Fruit fly (Drosophila melanogaster) whole organism, embryonic: ENCODE data around the gene Cyp310a1.

Experiments used
- Awh ChIP-seq: fragments of 200-800 bp; sonication (Bioruptor generic); IDR thresholded peaks from 2 replicates; pipeline ENCODE4, ENCODE4 v1.3.6; 2022; ENCODE audit warnings: missing biosample characterization, missing genetic modification characterization
- C15 ChIP-seq: fragments of 200-800 bp; sonication (Bioruptor generic); IDR thresholded peaks from 3 replicates; pipeline ENCODE4 v1.3.6; 2022; ENCODE audit warnings: missing biosample characterization, missing genetic modification characterization
- CG10274 ChIP-seq: fragments of 200-800 bp; sonication (Bioruptor generic); optimal IDR thresholded peaks from 3 replicates; lab custom pipeline; 2017; ENCODE audit warnings: missing biosample characterization, mild to moderate bottlenecking, missing genetic modification characterization
- CG12236 ChIP-seq: fragments of 200-800 bp; sonication (Bioruptor generic); optimal IDR thresholded peaks from 2 replicates; lab custom pipeline; 2016; ENCODE audit warnings: missing biosample characterization, missing genetic modification characterization
- CG13296 ChIP-seq: fragments of 200-800 bp; sonication (Bioruptor generic); optimal IDR thresholded peaks from 3 replicates; lab custom pipeline; 2018; ENCODE audit warnings: missing biosample characterization, mild to moderate bottlenecking, missing genetic modification characterization
- CG13624 ChIP-seq: fragments of 200-800 bp; sonication (Bioruptor generic); optimal IDR thresholded peaks from 2 replicates; lab custom pipeline; 2016; ENCODE audit warnings: missing biosample characterization, missing genetic modification characterization
- CG14014 ChIP-seq: fragments of 200-800 bp; sonication (Bioruptor generic); IDR thresholded peaks from 2 replicates; pipeline ENCODE4 v1.3.6; 2022; ENCODE audit warnings: missing biosample characterization, missing genetic modification characterization
- CG14050 ChIP-seq: fragments of 200-800 bp; sonication (Bioruptor generic); IDR thresholded peaks from 3 replicates; pipeline ENCODE4 v1.3.6; 2022; ENCODE audit warnings: missing biosample characterization, missing genetic modification characterization
- CG14860 ChIP-seq: fragments of 200-800 bp; sonication (Bioruptor generic); IDR thresholded peaks from 3 replicates; pipeline ENCODE4 v1.3.6; 2022; ENCODE audit warnings: missing biosample characterization, missing genetic modification characterization; ENCODE audit not compliant: partially characterized antibody
- CG16779 ChIP-seq: fragments of 200-800 bp; sonication (Bioruptor generic); IDR thresholded peaks from 2 replicates; pipeline ENCODE4 v1.3.6; 2022; ENCODE audit warnings: missing biosample characterization, missing genetic modification characterization
- CG17359 ChIP-seq: fragments of 200-800 bp; sonication (Bioruptor generic); optimal IDR thresholded peaks from 3 replicates; lab custom pipeline; 2018; ENCODE audit warnings: missing biosample characterization, mild to moderate bottlenecking, missing genetic modification characterization, moderate library complexity
- CG2129 ChIP-seq: fragments of 200-800 bp; sonication (Bioruptor generic); IDR thresholded peaks from 2 replicates; pipeline ENCODE4 v1.3.6; 2022; ENCODE audit warnings: missing biosample characterization, missing genetic modification characterization; ENCODE audit not compliant: partially characterized antibody
- CG3065 ChIP-seq: fragments of 200-800 bp; sonication (Bioruptor generic); optimal IDR thresholded peaks from 2 replicates; lab custom pipeline; 2016; ENCODE audit warnings: missing biosample characterization, missing genetic modification characterization
- CG7372 ChIP-seq: fragments of 200-800 bp; sonication (Bioruptor generic); IDR thresholded peaks from 2 replicates; pipeline ENCODE4 v1.3.6; 2022; ENCODE audit warnings: missing biosample characterization, missing genetic modification characterization
- CG7556 ChIP-seq: fragments of 200-800 bp; sonication (Bioruptor generic); optimal IDR thresholded peaks from 2 replicates; lab custom pipeline; 2017; ENCODE audit warnings: missing biosample characterization, mild to moderate bottlenecking, missing genetic modification characterization
- CG8089 ChIP-seq: fragments of 200-800 bp; sonication (Bioruptor generic); optimal IDR thresholded peaks from 3 replicates; lab custom pipeline; 2016; ENCODE audit warnings: missing biosample characterization, missing genetic modification characterization
- CG8944 ChIP-seq: fragments of 200-800 bp; sonication (Bioruptor generic); optimal IDR thresholded peaks from 3 replicates; lab custom pipeline; 2016; ENCODE audit warnings: missing biosample characterization, missing genetic modification characterization
- CG9437 ChIP-seq: fragments of 200-800 bp; sonication (Bioruptor generic); optimal IDR thresholded peaks from 2 replicates; lab custom pipeline; 2018; ENCODE audit warnings: missing biosample characterization, mild to moderate bottlenecking, missing genetic modification characterization
- Deaf1 ChIP-seq: fragments of 200-800 bp; optimal IDR thresholded peaks from 3 replicates; lab custom pipeline; 2019; ENCODE audit warnings: missing biosample characterization, mild to moderate bottlenecking, missing genetic modification characterization, moderate library complexity
- Dp ChIP-seq: fragments of 200-800 bp; sonication (Bioruptor generic); optimal IDR thresholded peaks from 2 replicates; lab custom pipeline; 2018; ENCODE audit warnings: missing biosample characterization, mild to moderate bottlenecking, missing genetic modification characterization, moderate library complexity
- Gug ChIP-seq: fragments of 200-800 bp; sonication (Bioruptor generic); IDR thresholded peaks from 4 replicates; pipeline ENCODE4 v1.3.6; 2022; ENCODE audit warnings: missing biosample characterization, missing genetic modification characterization
- HHEX ChIP-seq: fragments of 200-800 bp; sonication (Bioruptor generic); optimal IDR thresholded peaks from 3 replicates; lab custom pipeline; 2017; ENCODE audit warnings: missing biosample characterization, mild to moderate bottlenecking, missing genetic modification characterization, missing genetic modification reagents
- HLH3B ChIP-seq: fragments of 200-800 bp; sonication (Bioruptor generic); IDR thresholded peaks from 2 replicates; pipeline ENCODE4 v1.3.6; 2022; ENCODE audit warnings: missing biosample characterization, missing genetic modification characterization
- Hr39 ChIP-seq: fragments of >200 bp; optimal IDR thresholded peaks from 2 replicates; lab custom pipeline; 2017
- Kr ChIP-seq: fragments of 200-800 bp; sonication (Bioruptor generic); optimal IDR thresholded peaks from 2 replicates; lab custom pipeline; 2017; ENCODE audit warnings: missing biosample characterization, mild to moderate bottlenecking, missing genetic modification characterization
- Lim3 ChIP-seq: fragments of 200-800 bp; sonication (Bioruptor generic); IDR thresholded peaks from 2 replicates; pipeline ENCODE4 v1.3.6; 2022; ENCODE audit warnings: missing biosample characterization, missing genetic modification characterization
- MBD-R2 ChIP-seq: fragments of 200-800 bp; sonication (Bioruptor generic); IDR thresholded peaks from 2 replicates; pipeline ENCODE4 v1.3.6; 2022; ENCODE audit warnings: missing biosample characterization, missing genetic modification characterization
- MTF-1 ChIP-seq: fragments of 200-800 bp; sonication (Bioruptor generic); optimal IDR thresholded peaks from 2 replicates; lab custom pipeline; 2018; ENCODE audit warnings: missing biosample characterization, mild to moderate bottlenecking, missing genetic modification characterization, borderline replicate concordance
- Meics ChIP-seq: fragments of 200-800 bp; sonication (Bioruptor generic); optimal IDR thresholded peaks from 2 replicates; lab custom pipeline; 2017; ENCODE audit warnings: missing biosample characterization, mild to moderate bottlenecking, missing genetic modification characterization
- Nf-YB ChIP-seq: fragments of 200-800 bp; sonication (Bioruptor generic); optimal IDR thresholded peaks from 3 replicates; lab custom pipeline; 2019; ENCODE audit warnings: missing biosample characterization, mild to moderate bottlenecking, missing genetic modification characterization, moderate library complexity
- PHDP ChIP-seq: fragments of 200-800 bp; sonication (Bioruptor generic); optimal IDR thresholded peaks from 3 replicates; lab custom pipeline; 2018; ENCODE audit warnings: missing biosample characterization, mild to moderate bottlenecking, missing genetic modification characterization, moderate library complexity
- Taf1 ChIP-seq: fragments of 200-800 bp; sonication (Bioruptor generic); IDR thresholded peaks from 2 replicates; pipeline ENCODE4 v1.3.6; 2022; ENCODE audit warnings: missing biosample characterization, missing genetic modification characterization
- ase ChIP-seq: fragments of 200-800 bp; sonication (Bioruptor generic); IDR thresholded peaks from 3 replicates; pipeline ENCODE4 v1.3.6; 2022; ENCODE audit warnings: missing biosample characterization, missing genetic modification characterization
- bbx ChIP-seq: fragments of 200-800 bp; sonication (Bioruptor generic); IDR thresholded peaks from 2 replicates; pipeline ENCODE4 v1.3.6; 2022; ENCODE audit warnings: missing biosample characterization, missing genetic modification characterization; ENCODE audit not compliant: partially characterized antibody
- da ChIP-seq: fragments of 200-800 bp; sonication (Bioruptor generic); optimal IDR thresholded peaks from 2 replicates; lab custom pipeline; 2016; ENCODE audit warnings: missing biosample characterization, missing genetic modification characterization
- dan ChIP-seq: fragments of 200-800 bp; sonication (Bioruptor generic); IDR thresholded peaks from 2 replicates; pipeline ENCODE4 v1.3.6; 2022; ENCODE audit warnings: missing biosample characterization, missing genetic modification characterization
- esg ChIP-seq: fragments of 200-800 bp; sonication (Bioruptor generic); conservative IDR thresholded peaks from 2 replicates; pipeline ENCODE4 v1.3.6; 2022; ENCODE audit warnings: missing biosample characterization, missing genetic modification characterization
- ewg ChIP-seq: fragments of 200-800 bp; sonication (Bioruptor generic); optimal IDR thresholded peaks from 3 replicates; lab custom pipeline; 2017; ENCODE audit warnings: mild to moderate bottlenecking, missing biosample characterization, missing genetic modification reagents, missing genetic modification characterization
- fru ChIP-seq: fragments of >200 bp; optimal IDR thresholded peaks from 2 replicates; lab custom pipeline; 2017
- hkb ChIP-seq, 2 experiments: fragments of 200-800 bp in 1 of 2; fragments of >200 bp in 1 of 2; sonication (Bioruptor generic) in 1 of 2; IDR thresholded peaks in 1 of 2; optimal IDR thresholded peaks in 1 of 2; 2 replicates each; pipeline versions ENCODE4 v1.3.6 to Lab custom; 2017 to 2022; ENCODE audit warnings: missing biosample characterization in 1 of 2, missing genetic modification characterization in 1 of 2
- kni ChIP-seq: fragments of 200-800 bp; sonication (Bioruptor generic); optimal IDR thresholded peaks from 3 replicates; lab custom pipeline; 2017; ENCODE audit warnings: mild to moderate bottlenecking, missing biosample characterization, missing genetic modification reagents, missing genetic modification characterization
- mld ChIP-seq: fragments of 200-800 bp; sonication (Bioruptor generic); IDR thresholded peaks from 3 replicates; pipeline ENCODE4 v1.3.6; 2022; ENCODE audit warnings: missing biosample characterization, missing genetic modification characterization; ENCODE audit not compliant: partially characterized antibody
- pita ChIP-seq: fragments of 200-800 bp; sonication (Bioruptor generic); optimal IDR thresholded peaks from 2 replicates; lab custom pipeline; 2017; ENCODE audit warnings: missing biosample characterization, mild to moderate bottlenecking, missing genetic modification characterization
- ranshi ChIP-seq: fragments of 200-800 bp; sonication (Bioruptor generic); IDR thresholded peaks from 2 replicates; pipeline ENCODE4 v1.3.6; 2022; ENCODE audit warnings: missing biosample characterization, missing genetic modification characterization
- sens-2 ChIP-seq: fragments of 200-800 bp; sonication (Bioruptor generic); IDR thresholded peaks from 2 replicates; pipeline ENCODE4 v1.3.6; 2022; ENCODE audit warnings: missing biosample characterization, missing genetic modification characterization
- tgo ChIP-seq: fragments of 200-800 bp; sonication (Bioruptor generic); IDR thresholded peaks from 3 replicates; pipeline ENCODE4 v1.3.6; 2022; ENCODE audit warnings: missing biosample characterization, missing genetic modification characterization
- zen ChIP-seq: fragments of 200-800 bp; sonication (Bioruptor generic); optimal IDR thresholded peaks from 3 replicates; lab custom pipeline; 2018; ENCODE audit warnings: missing biosample characterization, mild to moderate bottlenecking, missing genetic modification characterization, moderate library complexity
- zen2 ChIP-seq: fragments of 200-800 bp; sonication (Bioruptor generic); IDR thresholded peaks from 3 replicates; pipeline ENCODE4 v1.3.6; 2022; ENCODE audit warnings: missing biosample characterization, missing genetic modification characterization; ENCODE audit not compliant: partially characterized antibody

The Cyp310a1 gene

DNA sequence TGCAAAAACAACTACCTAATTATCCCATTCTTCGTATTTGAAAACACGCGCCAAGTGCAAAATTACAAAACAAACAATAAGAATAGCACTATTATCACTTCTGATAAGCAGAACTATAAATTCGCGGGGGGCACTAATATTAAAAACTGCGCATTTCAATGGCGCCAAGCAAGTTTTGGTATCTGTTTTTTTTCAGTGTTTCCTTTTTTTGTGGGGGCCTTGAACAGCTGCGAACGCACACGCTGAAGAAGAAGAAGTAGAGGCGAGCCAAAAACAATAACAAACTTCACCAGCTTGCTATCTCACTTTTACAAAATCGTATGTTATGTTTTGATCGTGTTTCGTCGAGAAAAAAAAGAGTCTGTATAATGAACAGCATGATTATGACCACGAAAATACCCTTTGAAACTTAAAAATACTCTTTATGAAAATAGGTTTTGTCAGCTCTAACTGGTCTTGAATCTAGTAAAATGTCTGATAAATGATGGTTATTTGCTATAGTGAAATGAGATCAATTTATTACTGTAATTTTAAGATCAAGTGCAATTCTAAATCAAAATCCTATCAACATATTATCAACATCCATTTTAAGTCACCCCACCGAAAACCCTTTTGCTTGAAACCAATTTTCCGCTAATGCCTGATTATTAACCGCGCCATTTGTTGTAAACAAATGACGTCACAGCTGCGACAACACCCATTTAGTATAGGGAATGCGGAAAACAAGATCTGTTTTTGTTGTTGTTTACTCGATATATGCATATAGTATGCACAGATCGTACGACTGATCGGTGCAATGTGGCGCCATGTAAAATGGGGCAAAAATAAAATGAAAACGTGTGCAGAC, 41.3 kb upstream of the Cyp310a1 start (continued):
- TF ChIP-seq CG14050 (GFP tag; lab: Robert Waterston, UW) = no peak; the same call in 2 of the 3 replicates
- peak; percentile 58 for TF ChIP-seq CG9437 (GFP tag; lab: Kevin White, UChicago)
- peak; percentile 26 for TF ChIP-seq Deaf1 (tag; lab: Kevin White, UChicago)
- no peak for TF ChIP-seq pita
- no peak for TF ChIP-seq C15 (GFP tag; lab: Robert Waterston, UW)
- TF ChIP-seq CG3065 (GFP tag; lab: Kevin White, UChicago) = no peak
- no peak for TF ChIP-seq zen (tag; lab: Kevin White, UChicago)
- TF ChIP-seq kni (GFP tag; lab: Kevin White, UChicago) = no peak
- no peak for TF ChIP-seq CG2129 (GFP tag; lab: Robert Waterston, UW)
- no peak for TF ChIP-seq CG14860 (GFP tag; lab: Robert Waterston, UW)
- TF ChIP-seq Nf-YB (GFP tag; lab: Kevin White, UChicago) = peak; percentile 3
- peak; percentile 46 for TF ChIP-seq MTF-1 (GFP tag; lab: Kevin White, UChicago)
- 0 out of 3 replicates have a peak, but pooled peaks have one; percentile 62 for TF ChIP-seq ase (GFP tag; lab: Robert Waterston, UW)
- peak; percentile 63 for TF ChIP-seq CG17359 (tag; lab: Kevin White, UChicago)
- TF ChIP-seq CG13624 (GFP tag; lab: Kevin White, UChicago) = peak; percentile 90
- peak; percentile 49 for TF ChIP-seq HHEX (GFP tag; lab: Kevin White, UChicago)
- peak; percentile 52; the same call in 1 of the 2 replicates for TF ChIP-seq HLH3B (GFP tag; lab: Robert Waterston, UW)
- no peak for TF ChIP-seq da (GFP tag; lab: Kevin White, UChicago)
- peak; percentile 34 for TF ChIP-seq Dp
- no peak for TF ChIP-seq Lim3
- no peak for TF ChIP-seq sens-2 (GFP tag; lab: Robert Waterston, UW)
- TF ChIP-seq dan (GFP tag; lab: Robert Waterston, UW) = no peak
- TF ChIP-seq esg = peak; percentile 51
- TF ChIP-seq bbx (GFP tag; lab: Robert Waterston, UW) = no peak
- TF ChIP-seq hkb (optimal IDR thresholded peaks at IDR 0.05; lab: Kevin White, UChicago) = no peak
- TF ChIP-seq hkb (GFP tag; IDR thresholded peaks at IDR 0.05; lab: Robert Waterston, UW) = peak; percentile 67
- no peak for TF ChIP-seq Kr (GFP tag; lab: Kevin White, UChicago)
- TF ChIP-seq mld = no peak
- peak; percentile 76 for TF ChIP-seq CG14014 (GFP tag; lab: Robert Waterston, UW)
- peak; percentile 52 for TF ChIP-seq CG8944 (GFP tag; lab: Kevin White, UChicago)
- TF ChIP-seq ranshi = peak; percentile 73
- peak; percentile 6 for TF ChIP-seq ewg (GFP tag; lab: Kevin White, UChicago)
- TF ChIP-seq Meics (GFP tag; lab: Kevin White, UChicago) = peak; percentile 63
- TF ChIP-seq CG12236 (GFP tag; lab: Kevin White, UChicago) = peak; percentile 35
- TF ChIP-seq CG10274 (GFP tag; lab: Kevin White, UChicago) = peak; percentile 42
- peak; percentile 70 for TF ChIP-seq CG7556 (GFP tag; lab: Kevin White, UChicago)
- TF ChIP-seq Awh (GFP tag; lab: Robert Waterston, UW) = 0 out of 2 replicates have a peak, but pooled peaks have one; percentile 33
- TF ChIP-seq tgo = peak; percentile 67
- no peak for TF ChIP-seq Taf1 (GFP tag; lab: Robert Waterston, UW)
- peak; percentile 50 for TF ChIP-seq PHDP
- peak; percentile 60 for TF ChIP-seq MBD-R2 (GFP tag; lab: Robert Waterston, UW)
- peak; percentile 72 for TF ChIP-seq CG13296 (GFP tag; lab: Kevin White, UChicago)
- no peak for TF ChIP-seq zen2 (GFP tag; lab: Robert Waterston, UW)
- peak; percentile 66; the same call in 3 of the 4 replicates for TF ChIP-seq Gug (GFP tag; lab: Robert Waterston, UW)
- TF ChIP-seq CG7372 (GFP tag; lab: Robert Waterston, UW) = no peak
- TF ChIP-seq fru = no peak
- peak; percentile 70; the same call in 1 of the 2 replicates for TF ChIP-seq CG16779 (GFP tag; lab: Robert Waterston, UW)
- no peak for TF ChIP-seq Hr39
- peak; percentile 35 for TF ChIP-seq CG8089
